Fruit fly (Drosophila melanogaster): Measurements from ENCODE around the gene CG31668.
A peak's percentile ranks its signal among the peaks of the same experiment; 100 is the strongest.

Gene CG31668

dm6 chr2L:2221649-2222150 lies 15.7 kb upstream of the CG31668 start (continued):
- TF ChIP-seq vvl (GFP tag; IDR thresholded peaks at IDR 0.05): peak; percentile 99
- peak; percentile 97 for TF ChIP-seq CG17385 (GFP tag; optimal IDR thresholded peaks at IDR 0.05)
- TF ChIP-seq klu (GFP tag; IDR thresholded peaks at IDR 0.05): peak; percentile 95
- TF ChIP-seq fd96Cb (tag; optimal IDR thresholded peaks at IDR 0.05): peak; percentile 93
- TF ChIP-seq amos (GFP tag; IDR thresholded peaks at IDR 0.05; ENCODE audit: partially characterized antibody): no peak
- TF ChIP-seq Jarid2 (GFP tag; optimal IDR thresholded peaks at IDR 0.05): peak; percentile 68
- TF ChIP-seq CG1529 (GFP tag; optimal IDR thresholded peaks at IDR 0.05): peak; percentile 95
- TF ChIP-seq CG3163 (GFP tag; optimal IDR thresholded peaks at IDR 0.05): peak; percentile 83
- peak; percentile 95 for TF ChIP-seq HLH54F (GFP tag; optimal IDR thresholded peaks at IDR 0.05)
- peak; percentile 98 for TF ChIP-seq otp (GFP tag; IDR thresholded peaks at IDR 0.05)
- peak; percentile 90 for TF ChIP-seq luna (GFP tag; optimal IDR thresholded peaks at IDR 0.05)
- TF ChIP-seq trh (GFP tag; optimal IDR thresholded peaks at IDR 0.05): peak; percentile 94
- TF ChIP-seq lov (optimal IDR thresholded peaks at IDR 0.05): no peak
- peak; percentile 97 for TF ChIP-seq lov (GFP tag; IDR thresholded peaks at IDR 0.05)
- peak; percentile 88 for TF ChIP-seq Mes4 (GFP tag; optimal IDR thresholded peaks at IDR 0.05)
- TF ChIP-seq MTF-1 (GFP tag; optimal IDR thresholded peaks at IDR 0.05; ENCODE audit: borderline replicate concordance): peak; percentile 92
- TF ChIP-seq Neu2 (GFP tag; optimal IDR thresholded peaks at IDR 0.05; ENCODE audit: borderline replicate concordance): peak; percentile 34
- peak; percentile 85 for TF ChIP-seq Vsx1 (GFP tag; optimal IDR thresholded peaks at IDR 0.05)
- TF ChIP-seq CG11398 (GFP tag; optimal IDR thresholded peaks at IDR 0.05): peak; percentile 90
- peak; percentile 95 for TF ChIP-seq CG12236 (GFP tag; optimal IDR thresholded peaks at IDR 0.05)
- TF ChIP-seq CG30020 (tag; optimal IDR thresholded peaks at IDR 0.05): peak; percentile 76
- TF ChIP-seq hbn (GFP tag; IDR thresholded peaks at IDR 0.05; ENCODE audit: partially characterized antibody): no peak
- TF ChIP-seq E2f1 (GFP tag; IDR thresholded peaks at IDR 0.05): peak; percentile 96
- peak; percentile 95 for TF ChIP-seq cas (GFP tag; IDR thresholded peaks at IDR 0.05)
- no peak for TF ChIP-seq pros (GFP tag; optimal IDR thresholded peaks at IDR 0.05)
- peak; percentile 88 for TF ChIP-seq repo (GFP tag; optimal IDR thresholded peaks at IDR 0.05)
- peak; percentile 96 for TF ChIP-seq NfI (GFP tag; optimal IDR thresholded peaks at IDR 0.05)
- peak in 1 of 2 experiments; percentile 57 for TF ChIP-seq insv (GFP tag; optimal IDR thresholded peaks at IDR 0.05)
- peak; percentile 97 for TF ChIP-seq CG3847 (GFP tag; IDR thresholded peaks at IDR 0.05)
- TF ChIP-seq Dfd (GFP tag; optimal IDR thresholded peaks at IDR 0.05): no peak
- TF ChIP-seq HmgD (GFP tag; optimal IDR thresholded peaks at IDR 0.05): peak; percentile 81
- peak; percentile 94 for TF ChIP-seq CG2202 (tag; optimal IDR thresholded peaks at IDR 0.05)
- TF ChIP-seq p53 (GFP tag; optimal IDR thresholded peaks at IDR 0.05): peak; percentile 85
- TF ChIP-seq twi (tag; optimal IDR thresholded peaks at IDR 0.05): peak; percentile 92
- peak; percentile 98 for TF ChIP-seq lmd (GFP tag; IDR thresholded peaks at IDR 0.05)
- TF ChIP-seq CG43689 (GFP tag; IDR thresholded peaks at IDR 0.05): peak; percentile 98
- peak; percentile 76 for TF ChIP-seq CG15073 (GFP tag; optimal IDR thresholded peaks at IDR 0.05)
- peak; percentile 81 for TF ChIP-seq Lim3 (GFP tag; IDR thresholded peaks at IDR 0.05)
- TF ChIP-seq knrl (GFP tag; IDR thresholded peaks at IDR 0.05; ENCODE audit: partially characterized antibody): no peak
- peak; percentile 98 for TF ChIP-seq Xrp1 (GFP tag; IDR thresholded peaks at IDR 0.05)
- TF ChIP-seq gcm2 (GFP tag; optimal IDR thresholded peaks at IDR 0.05): peak; percentile 85
- peak; percentile 97 for TF ChIP-seq tio (GFP tag; optimal IDR thresholded peaks at IDR 0.05)
- TF ChIP-seq nerfin-2 (GFP tag; IDR thresholded peaks at IDR 0.05; ENCODE audit: partially characterized antibody): no peak
- TF ChIP-seq TFAM (GFP tag; optimal IDR thresholded peaks at IDR 0.05): peak; percentile 78
- peak; percentile 97 for TF ChIP-seq CG7372 (GFP tag; IDR thresholded peaks at IDR 0.05)
- TF ChIP-seq sr (GFP tag; IDR thresholded peaks at IDR 0.05): peak; percentile 92
- TF ChIP-seq CG1832 (GFP tag; optimal IDR thresholded peaks at IDR 0.05): no peak
- peak; percentile 97 for TF ChIP-seq Chrac-16 (GFP tag; optimal IDR thresholded peaks at IDR 0.05)
- peak; percentile 99 for TF ChIP-seq CG14014 (GFP tag; IDR thresholded peaks at IDR 0.05)
- TF ChIP-seq CG42726 (GFP tag; IDR thresholded peaks at IDR 0.05; ENCODE audit: partially characterized antibody): no peak
- peak; percentile 98 for TF ChIP-seq NFAT (GFP tag; IDR thresholded peaks at IDR 0.05)
